Worm (Caenorhabditis elegans): Measurements from ENCODE around the gene F19G12.9.
A peak's percentile ranks its signal among the peaks of the same experiment; 100 is the strongest.

F19G12.9 gene

ce11 chrX:1445696-1446095 lies 26.7 kb downstream of the F19G12.9 start:
- TF ChIP-seq ceh-36 (tag; optimal IDR thresholded peaks at IDR 0.05): no peak
- TF ChIP-seq aly-1 (tag; optimal IDR thresholded peaks at IDR 0.05): no peak
- TF ChIP-seq hmbx-1 (tag; optimal IDR thresholded peaks at IDR 0.05): no peak
- no peak for TF ChIP-seq flt-1 (GFP tag; IDR thresholded peaks at IDR 0.05)
- TF ChIP-seq ama-1 (optimal IDR thresholded peaks at IDR 0.05): no peak
- TF ChIP-seq tbx-11 (GFP tag; IDR thresholded peaks at IDR 0.05): no peak
- no peak for TF ChIP-seq scrt-1 (GFP tag; IDR thresholded peaks at IDR 0.05)
- TF ChIP-seq tra-4 (tag; optimal IDR thresholded peaks at IDR 0.05): no peak
- TF ChIP-seq hnd-1 (tag; optimal IDR thresholded peaks at IDR 0.05): no peak
- TF ChIP-seq ets-7 (tag; optimal IDR thresholded peaks at IDR 0.05): no peak
- no peak for TF ChIP-seq pes-1 (GFP tag; IDR thresholded peaks at IDR 0.05)
- TF ChIP-seq F13C5.2 (tag; optimal IDR thresholded peaks at IDR 0.05): no peak
- no peak for TF ChIP-seq sea-1 (GFP tag; conservative IDR thresholded peaks at IDR 0.05)
- no peak for TF ChIP-seq tbx-37 (GFP tag; conservative IDR thresholded peaks at IDR 0.05)
- TF ChIP-seq hmg-4 (GFP tag; optimal IDR thresholded peaks at IDR 0.05): no peak

- TF ChIP-seq F13C5.2 (tag; optimal IDR thresholded peaks at IDR 0.05) (peak; percentile 70), ceh-13 (GFP tag; optimal IDR thresholded peaks at IDR 0.05) (no peak), hmg-4 (GFP tag; optimal IDR thresholded peaks at IDR 0.05) (peak; percentile 75), aly-1 (tag; optimal IDR thresholded peaks at IDR 0.05) (peak; percentile 63), hmbx-1 (tag; optimal IDR thresholded peaks at IDR 0.05) (no peak)
These were observed 27.7 kb downstream of the F19G12.9 start, which contains the start of gene zfp-3 for ce11 chrX:1446593-1447141. Gene zfp-3 (minus strand): TSS chrX:1446643.

DNA sequence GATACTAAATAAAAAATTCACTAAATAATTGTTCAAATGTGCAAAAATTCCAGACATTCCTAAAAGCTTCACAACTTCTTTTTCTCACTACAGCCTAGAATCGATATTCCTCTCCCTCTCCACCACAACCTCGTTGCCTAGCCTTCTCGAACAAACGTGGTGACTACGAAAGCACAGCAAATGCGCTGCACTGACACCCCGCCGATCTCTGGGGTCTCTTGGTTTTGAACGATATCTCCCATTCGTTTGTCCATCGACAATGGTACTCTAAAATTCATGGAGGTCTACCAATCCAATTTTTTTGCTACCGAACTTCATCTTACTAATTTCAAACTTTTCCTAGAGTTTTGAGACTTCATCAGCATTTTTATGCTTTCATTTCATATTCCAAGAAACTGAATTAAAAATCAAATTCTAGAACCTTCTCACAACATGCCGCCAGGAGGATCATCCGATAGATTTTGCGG lies 31.4 kb downstream of the F19G12.9 start, which contains the start of gene W05H7.1:
W05H7.1 (plus strand) TSS at position 417 of the 467 bp plus-strand sequence.
- no peak for TF ChIP-seq tbx-37 (GFP tag; conservative IDR thresholded peaks at IDR 0.05)
- TF ChIP-seq hmg-4 (GFP tag; optimal IDR thresholded peaks at IDR 0.05): peak; percentile 50

DNA sequence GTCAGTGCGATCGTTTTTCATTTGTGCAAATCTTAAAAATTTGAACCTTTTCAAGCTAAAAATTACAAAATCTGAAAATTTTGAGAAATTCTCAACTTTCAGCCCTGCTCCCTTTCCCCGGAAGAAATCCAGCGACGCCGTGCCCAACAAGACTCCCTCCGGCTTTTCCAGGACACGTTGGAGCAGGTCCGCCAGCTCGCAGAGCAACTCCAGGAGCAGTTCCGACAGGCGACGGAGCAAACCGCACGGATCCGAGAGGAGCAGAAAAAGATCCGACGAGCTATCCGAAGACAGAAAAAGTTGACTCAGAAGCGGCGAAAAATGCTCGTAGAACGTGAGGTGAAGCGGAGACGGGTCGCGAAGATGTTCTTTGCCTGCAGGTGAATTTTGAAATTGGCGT lies 32.2 kb downstream of the F19G12.9 start:
- TF ChIP-seq scrt-1 (GFP tag; IDR thresholded peaks at IDR 0.05) (no peak), pes-1 (GFP tag; IDR thresholded peaks at IDR 0.05) (no peak), ceh-36 (tag; optimal IDR thresholded peaks at IDR 0.05) (no peak), hmg-4 (GFP tag; optimal IDR thresholded peaks at IDR 0.05) (no peak), F13C5.2 (tag; optimal IDR thresholded peaks at IDR 0.05) (no peak), ama-1 (optimal IDR thresholded peaks at IDR 0.05) (no peak), tbx-11 (GFP tag; IDR thresholded peaks at IDR 0.05) (no peak), ets-7 (tag; optimal IDR thresholded peaks at IDR 0.05) (no peak), hnd-1 (tag; optimal IDR thresholded peaks at IDR 0.05) (no peak), hmbx-1 (tag; optimal IDR thresholded peaks at IDR 0.05) (no peak), tra-4 (tag; optimal IDR thresholded peaks at IDR 0.05) (no peak), sea-1 (GFP tag; conservative IDR thresholded peaks at IDR 0.05) (no peak), tbx-37 (GFP tag; conservative IDR thresholded peaks at IDR 0.05) (no peak), flt-1 (GFP tag; IDR thresholded peaks at IDR 0.05) (no peak), B0310.2 (tag; optimal IDR thresholded peaks at IDR 0.05) (no peak), aly-1 (tag; optimal IDR thresholded peaks at IDR 0.05) (no peak), ceh-13 (GFP tag; optimal IDR thresholded peaks at IDR 0.05) (no peak)

ce11 chrX:1451816-1452602 lies 33.0 kb downstream of the F19G12.9 start:
- TF ChIP-seq hmbx-1 (tag; optimal IDR thresholded peaks at IDR 0.05) (no peak), tbx-37 (GFP tag; conservative IDR thresholded peaks at IDR 0.05) (no peak), hmg-4 (GFP tag; optimal IDR thresholded peaks at IDR 0.05) (no peak), scrt-1 (GFP tag; IDR thresholded peaks at IDR 0.05) (no peak), ceh-13 (GFP tag; optimal IDR thresholded peaks at IDR 0.05) (no peak), hnd-1 (tag; optimal IDR thresholded peaks at IDR 0.05) (no peak), B0310.2 (tag; optimal IDR thresholded peaks at IDR 0.05) (no peak), F13C5.2 (tag; optimal IDR thresholded peaks at IDR 0.05) (no peak), tra-4 (tag; optimal IDR thresholded peaks at IDR 0.05) (no peak), ets-7 (tag; optimal IDR thresholded peaks at IDR 0.05) (no peak), ama-1 (optimal IDR thresholded peaks at IDR 0.05) (no peak), aly-1 (tag; optimal IDR thresholded peaks at IDR 0.05) (no peak), sea-1 (GFP tag; conservative IDR thresholded peaks at IDR 0.05) (no peak), pes-1 (GFP tag; IDR thresholded peaks at IDR 0.05) (no peak), tbx-11 (GFP tag; IDR thresholded peaks at IDR 0.05) (no peak), ceh-36 (tag; optimal IDR thresholded peaks at IDR 0.05) (no peak)

DNA sequence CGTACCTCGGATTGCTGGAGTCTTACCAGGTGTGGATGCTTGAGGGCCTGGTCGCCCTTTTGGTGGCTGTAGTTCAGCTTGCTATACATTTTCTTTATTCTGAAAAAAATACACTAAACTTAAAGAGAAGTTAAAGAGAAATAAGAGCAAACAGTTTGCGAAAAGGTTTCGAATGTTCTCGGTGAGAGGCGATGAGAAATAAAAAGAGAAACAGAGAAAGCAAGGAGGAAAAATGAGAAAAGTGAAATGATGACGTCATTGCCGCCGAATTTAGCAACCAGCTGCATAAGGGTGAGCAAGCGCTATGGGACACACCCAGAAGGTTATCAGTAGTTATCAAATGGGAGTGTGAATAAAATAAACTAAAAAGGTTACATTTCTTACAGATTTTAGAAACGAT lies 34.8 kb downstream of the F19G12.9 start, which contains the start of gene cebp-1:
cebp-1 (minus strand) TSS at position 99 of the 400 bp plus-strand sequence.
- TF ChIP-seq tbx-37 (GFP tag; conservative IDR thresholded peaks at IDR 0.05) (no peak), hmg-4 (GFP tag; optimal IDR thresholded peaks at IDR 0.05) (no peak), B0310.2 (tag; optimal IDR thresholded peaks at IDR 0.05) (no peak), aly-1 (tag; optimal IDR thresholded peaks at IDR 0.05) (no peak), pes-1 (GFP tag; IDR thresholded peaks at IDR 0.05) (no peak), tbx-11 (GFP tag; IDR thresholded peaks at IDR 0.05) (no peak), tra-4 (tag; optimal IDR thresholded peaks at IDR 0.05) (no peak)

DNA sequence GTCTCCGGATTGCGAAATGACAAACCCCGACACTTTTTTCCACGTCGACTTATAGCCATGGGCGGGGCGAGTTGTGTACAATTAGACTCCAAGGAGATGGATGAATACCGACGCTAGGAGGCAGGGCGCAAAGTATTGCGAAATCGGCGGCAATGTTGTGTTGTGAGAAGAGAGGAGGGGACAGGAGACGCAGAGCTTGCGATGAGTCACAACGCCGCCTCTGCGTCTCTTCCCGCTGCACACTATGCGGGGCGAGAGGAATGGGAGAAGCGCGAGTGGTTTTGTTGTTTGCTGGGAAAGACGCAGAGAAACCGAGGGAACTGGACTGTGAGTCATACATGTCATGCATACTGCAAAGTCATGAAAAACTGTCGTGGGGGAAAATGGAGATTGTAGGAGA lies 35.4 kb downstream of the F19G12.9 start:
- TF ChIP-seq F13C5.2 (tag; optimal IDR thresholded peaks at IDR 0.05) (no peak), ceh-13 (GFP tag; optimal IDR thresholded peaks at IDR 0.05) (no peak), hnd-1 (tag; optimal IDR thresholded peaks at IDR 0.05) (no peak), hmbx-1 (tag; optimal IDR thresholded peaks at IDR 0.05) (no peak), pes-1 (GFP tag; IDR thresholded peaks at IDR 0.05) (no peak), tbx-37 (GFP tag; conservative IDR thresholded peaks at IDR 0.05) (no peak), aly-1 (tag; optimal IDR thresholded peaks at IDR 0.05) (no peak), hmg-4 (GFP tag; optimal IDR thresholded peaks at IDR 0.05) (peak; percentile 79), tra-4 (tag; optimal IDR thresholded peaks at IDR 0.05) (no peak), ets-7 (tag; optimal IDR thresholded peaks at IDR 0.05) (no peak), scrt-1 (GFP tag; IDR thresholded peaks at IDR 0.05) (peak; percentile 67; the same call in 1 of the 2 replicates), tbx-11 (GFP tag; IDR thresholded peaks at IDR 0.05) (no peak), ceh-36 (tag; optimal IDR thresholded peaks at IDR 0.05) (no peak)

All from whole organism, early embryonic.